Fruit fly (Drosophila melanogaster): ENCODE data around the gene CG14194.

dm6 chrX:19189903-19190302 lies 3.5 kb upstream of the CG14194 start, which contains the start of gene HP1D3csd:
- TF ChIP-seq CG9705 (GFP tag; optimal IDR thresholded peaks at IDR 0.05) = no peak
- no peak for TF ChIP-seq sv (GFP tag; optimal IDR thresholded peaks at IDR 0.05)
- TF ChIP-seq dsf (GFP tag; optimal IDR thresholded peaks at IDR 0.05; ENCODE audit: borderline replicate concordance) = no peak
- TF ChIP-seq sage (GFP tag; optimal IDR thresholded peaks at IDR 0.05) = no peak
- TF ChIP-seq CG32264 (GFP tag; optimal IDR thresholded peaks at IDR 0.05) = no peak
- TF ChIP-seq Hnf4 (GFP tag; optimal IDR thresholded peaks at IDR 0.05) = no peak
- TF ChIP-seq h (GFP tag; optimal IDR thresholded peaks at IDR 0.05) = no peak
- no peak for TF ChIP-seq GATAd (GFP tag; optimal IDR thresholded peaks at IDR 0.05)

Data from whole organism, wandering third instar larva.